Fruit fly (Drosophila melanogaster) whole organism, wandering third instar larva: ENCODE measurements around the gene Lk.

ENCODE experiments used
- CG32264 ChIP-seq: fragments of 200-800 bp; sonication (Bioruptor generic); optimal IDR thresholded peaks from 2 replicates; lab custom pipeline; 2016; ENCODE audit warnings: missing biosample characterization, missing genetic modification characterization
- CG9705 ChIP-seq: fragments of 200-800 bp; sonication (Bioruptor generic); optimal IDR thresholded peaks from 2 replicates; lab custom pipeline; 2018; ENCODE audit warnings: missing biosample characterization, mild to moderate bottlenecking, missing genetic modification characterization
- CrebA ChIP-seq: fragments of 200-800 bp; sonication (Bioruptor generic); optimal IDR thresholded peaks from 2 replicates; lab custom pipeline; 2016; ENCODE audit warnings: missing biosample characterization, mild to moderate bottlenecking, missing genetic modification characterization, borderline replicate concordance
- Dfd ChIP-seq: fragments of >200 bp; optimal IDR thresholded peaks from 2 replicates; lab custom pipeline; 2017; ENCODE audit warnings: missing biosample characterization, missing genetic modification characterization
- GATAd ChIP-seq: sonication (Bioruptor generic); optimal IDR thresholded peaks from 2 replicates; lab custom pipeline; 2016; ENCODE audit warnings: missing biosample characterization, missing genetic modification characterization
- HLH106 ChIP-seq: fragments of 200-800 bp; optimal IDR thresholded peaks from 3 replicates; lab custom pipeline; 2019; ENCODE audit warnings: missing biosample characterization, mild to moderate bottlenecking, missing genetic modification characterization, moderate library complexity
- Hnf4 ChIP-seq: fragments of 200-800 bp; sonication (Bioruptor generic); optimal IDR thresholded peaks from 2 replicates; lab custom pipeline; 2016; ENCODE audit warnings: missing biosample characterization, mild to moderate bottlenecking, missing genetic modification characterization
- Hr78 ChIP-seq: fragments of >200 bp; optimal IDR thresholded peaks from 2 replicates; lab custom pipeline; 2017; ENCODE audit warnings: missing biosample characterization, missing genetic modification characterization
- Hr83 ChIP-seq: fragments of 200-300 bp; sonication (Bioruptor generic); optimal IDR thresholded peaks from 2 replicates; lab custom pipeline; 2016; ENCODE audit warnings: missing biosample characterization, mild to moderate bottlenecking, missing genetic modification characterization, moderate library complexity; ENCODE audit not compliant: poor library complexity, severe bottlenecking
- Jra ChIP-seq: sonication (Bioruptor generic); optimal IDR thresholded peaks from 2 replicates; lab custom pipeline; 2016; ENCODE audit warnings: missing biosample characterization, missing genetic modification characterization
- Mio ChIP-seq: sonication (Bioruptor generic); optimal IDR thresholded peaks from 2 replicates; lab custom pipeline; 2016; ENCODE audit warnings: missing biosample characterization, missing genetic modification characterization
- Myc ChIP-seq: fragments of >200 bp; optimal IDR thresholded peaks from 2 replicates; lab custom pipeline; 2017
- Rel ChIP-seq, 2 experiments: fragments of 200-800 bp; sonication (Bioruptor generic) in 1 of 2; optimal IDR thresholded peaks; 2 replicates in 1 of 2; 3 replicates in 1 of 2; lab custom pipeline; 2016 to 2019; ENCODE audit warnings: mild to moderate bottlenecking in 2 of 2, missing biosample characterization in 2 of 2, missing genetic modification characterization in 2 of 2, moderate library complexity in 1 of 2
- Sp1 ChIP-seq: fragments of 200-800 bp; sonication (Bioruptor generic); optimal IDR thresholded peaks from 3 replicates; lab custom pipeline; 2019; ENCODE audit warnings: missing biosample characterization, mild to moderate bottlenecking, missing genetic modification characterization, moderate library complexity
- Vsx2 ChIP-seq: fragments of 200-300, 225-300 bp; sonication (Bioruptor generic); optimal IDR thresholded peaks from 2 replicates; lab custom pipeline; 2018; ENCODE audit warnings: missing biosample characterization, missing genetic modification characterization; ENCODE audit not compliant: partially characterized antibody
- brk ChIP-seq: fragments of 200-800 bp; sonication (Bioruptor generic); optimal IDR thresholded peaks from 2 replicates; lab custom pipeline; 2016; ENCODE audit warnings: missing biosample characterization, mild to moderate bottlenecking, missing genetic modification characterization
- dl ChIP-seq, 2 experiments: fragments of 175-275, 200-275 bp in 1 of 2; fragments of 200-275 bp in 1 of 2; sonication (Bioruptor generic); optimal IDR thresholded peaks; lab custom pipeline; 2018; ENCODE audit warnings: mild to moderate bottlenecking in 2 of 2, missing biosample characterization in 2 of 2, missing genetic modification characterization in 2 of 2, moderate library complexity in 2 of 2; ENCODE audit not compliant: partially characterized antibody in 2 of 2, insufficient read depth in 1 of 2
- dmrt93B ChIP-seq: fragments of 200-800 bp; sonication (Bioruptor generic); optimal IDR thresholded peaks from 2 replicates; lab custom pipeline; 2018; ENCODE audit warnings: missing biosample characterization, mild to moderate bottlenecking, missing genetic modification characterization
- foxo ChIP-seq, 2 experiments: fragments of 200-800 bp; sonication (Bioruptor generic); optimal IDR thresholded peaks; 2 replicates in 1 of 2; 3 replicates in 1 of 2; lab custom pipeline; 2016 to 2017; ENCODE audit warnings: missing biosample characterization in 2 of 2, missing genetic modification characterization in 2 of 2
- fru ChIP-seq: fragments of 200-800 bp; sonication (Bioruptor generic); optimal IDR thresholded peaks from 3 replicates; lab custom pipeline; 2016; ENCODE audit warnings: missing biosample characterization, mild to moderate bottlenecking, missing genetic modification characterization
- h ChIP-seq: fragments of 200-800 bp; sonication (Bioruptor generic); optimal IDR thresholded peaks from 3 replicates; lab custom pipeline; 2016; ENCODE audit warnings: missing biosample characterization, mild to moderate bottlenecking, missing genetic modification characterization
- pan ChIP-seq: fragments of >200 bp; optimal IDR thresholded peaks from 2 replicates; lab custom pipeline; 2017
- psq ChIP-seq: fragments of 200-800 bp; sonication (Bioruptor generic); optimal IDR thresholded peaks from 3 replicates; lab custom pipeline; 2017; ENCODE audit warnings: missing biosample characterization, mild to moderate bottlenecking, missing genetic modification characterization, moderate library complexity
- rgr ChIP-seq: fragments of 200-800 bp; sonication (Bioruptor generic); optimal IDR thresholded peaks from 3 replicates; lab custom pipeline; 2016; ENCODE audit warnings: missing biosample characterization, mild to moderate bottlenecking, missing genetic modification characterization
- sv ChIP-seq: fragments of 200-800 bp; sonication (Bioruptor generic); optimal IDR thresholded peaks from 3 replicates; lab custom pipeline; 2016; ENCODE audit warnings: missing biosample characterization, missing genetic modification characterization
- tai ChIP-seq: sonication (Bioruptor generic); optimal IDR thresholded peaks from 2 replicates; lab custom pipeline; 2016; ENCODE audit warnings: missing biosample characterization, missing genetic modification characterization
- usp ChIP-seq: fragments of >200 bp; optimal IDR thresholded peaks from 2 replicates; lab custom pipeline; 2017; ENCODE audit warnings: missing biosample characterization, missing genetic modification characterization

Gene Lk

dm6 chr3L:14564404-14564803 is 3.8 kb upstream of the Lk start (continued):
- no peak for TF ChIP-seq Mio (GFP tag; lab: Kevin White, UChicago)
- TF ChIP-seq pan (lab: Kevin White, UChicago) = no peak
- TF ChIP-seq rgr (GFP tag; lab: Kevin White, UChicago) = peak; percentile 78
- no peak for TF ChIP-seq dl (GFP tag; optimal IDR thresholded peaks at IDR 0.05; lab: Kevin White, UChicago; ENCODE audit: insufficient read depth in 1 of 2, partially characterized antibody in 2 of 2)
- no peak for TF ChIP-seq psq (GFP tag; lab: Kevin White, UChicago)
- peak; percentile 46 for TF ChIP-seq Jra (GFP tag; lab: Kevin White, UChicago)

dm6 chr3L:14563461-14563860 is 2.9 kb upstream of the Lk start:
- TF ChIP-seq Hr78 (GFP tag; lab: Kevin White, UChicago) = no peak
- no peak for TF ChIP-seq Sp1 (GFP tag; lab: Kevin White, UChicago)
- TF ChIP-seq Vsx2 (GFP tag; lab: Kevin White, UChicago) = no peak
- no peak for TF ChIP-seq foxo (GFP tag; optimal IDR thresholded peaks at IDR 0.05; lab: Kevin White, UChicago)
- no peak for TF ChIP-seq tai
- TF ChIP-seq CG9705 (GFP tag; lab: Kevin White, UChicago) = no peak
- TF ChIP-seq pan (lab: Kevin White, UChicago) = no peak

dm6 chr3L:14562672-14563071 is 2.1 kb upstream of the Lk start:
- peak; percentile 72 for TF ChIP-seq Myc
- TF ChIP-seq fru = no peak
- peak; percentile 6 for TF ChIP-seq tai

- TF ChIP-seq Hnf4 (GFP tag; lab: Kevin White, UChicago) = peak; percentile 21
- TF ChIP-seq tai = peak; percentile 55
- peak; percentile 60 for TF ChIP-seq brk
- TF ChIP-seq Rel (GFP tag; optimal IDR thresholded peaks at IDR 0.05; lab: Kevin White, UChicago) = no peak
- peak; percentile 76 for TF ChIP-seq Rel (tag; optimal IDR thresholded peaks at IDR 0.05; lab: Kevin White, UChicago)
- TF ChIP-seq dmrt93B (GFP tag; lab: Kevin White, UChicago) = no peak
- peak; percentile 10 for TF ChIP-seq h (GFP tag; lab: Kevin White, UChicago)
- TF ChIP-seq rgr (GFP tag; lab: Kevin White, UChicago) = no peak
- TF ChIP-seq, all 38 proteins: peak for 5
Measured at dm6 chr3L:14559659-14560058, 905 bp downstream of the Lk start, which contains the start of gene CG34039. Gene CG34039 (plus strand): TSS chr3L:14560000.

- no peak for TF ChIP-seq CG32264 (GFP tag; lab: Kevin White, UChicago)
- no peak for TF ChIP-seq Jra (GFP tag; lab: Kevin White, UChicago)
- TF ChIP-seq h (GFP tag; lab: Kevin White, UChicago) = no peak
- TF ChIP-seq HLH106 = no peak
- no peak for TF ChIP-seq Vsx2 (GFP tag; lab: Kevin White, UChicago)
- no peak for TF ChIP-seq CrebA (GFP tag; lab: Kevin White, UChicago)
- TF ChIP-seq Hr83 (GFP tag; lab: Kevin White, UChicago) = no peak
- no peak for TF ChIP-seq sv
- no peak for TF ChIP-seq Hr78 (GFP tag; lab: Kevin White, UChicago)
- no peak for TF ChIP-seq usp
- TF ChIP-seq Dfd (GFP tag; lab: Kevin White, UChicago) = no peak
- no peak for TF ChIP-seq foxo (GFP tag; optimal IDR thresholded peaks at IDR 0.05; lab: Kevin White, UChicago)
Measured at dm6 chr3L:14558947-14559509, 1.5 kb downstream of the Lk start.

- TF ChIP-seq Dfd (GFP tag; lab: Kevin White, UChicago) = no peak
- TF ChIP-seq GATAd (GFP tag; lab: Kevin White, UChicago) = no peak
- no peak for TF ChIP-seq dmrt93B (GFP tag; lab: Kevin White, UChicago)
- TF ChIP-seq CG32264 (GFP tag; lab: Kevin White, UChicago) = no peak
- TF ChIP-seq CrebA (GFP tag; lab: Kevin White, UChicago) = no peak
Measured at dm6 chr3L:14558018-14558417, 2.5 kb downstream of the Lk start.
